Fruit fly (Drosophila melanogaster) whole organism, embryonic: ENCODE measurements around the gene CG43693.
A peak's percentile ranks its signal among the peaks of the same experiment; 100 is the strongest.

Source experiments
- B-H2 ChIP-seq: fragments of 200-800 bp; sonication (Bioruptor generic); optimal IDR thresholded peaks from 2 replicates; lab custom pipeline; 2018; ENCODE audit warnings: missing biosample characterization, mild to moderate bottlenecking, missing genetic modification characterization
- Bteb2 ChIP-seq: fragments of 200-800 bp; sonication (Bioruptor generic); optimal IDR thresholded peaks from 2 replicates; lab custom pipeline; 2016; ENCODE audit warnings: missing biosample characterization, missing genetic modification characterization
- CG10959 ChIP-seq: fragments of 200-800 bp; sonication (Bioruptor generic); IDR thresholded peaks from 2 replicates; pipeline ENCODE4 v1.3.6; 2022; ENCODE audit warnings: missing biosample characterization, missing genetic modification characterization
- CG11723 ChIP-seq: fragments of 200-800 bp; sonication (Bioruptor generic); optimal IDR thresholded peaks from 2 replicates; lab custom pipeline; 2017; ENCODE audit warnings: missing biosample characterization, mild to moderate bottlenecking, missing genetic modification characterization
- CG12071 ChIP-seq: fragments of 200-800 bp; sonication (Bioruptor generic); optimal IDR thresholded peaks from 3 replicates; lab custom pipeline; 2018; ENCODE audit warnings: missing biosample characterization, mild to moderate bottlenecking, missing genetic modification characterization
- CG12104 ChIP-seq: fragments of 200-800 bp; sonication (Bioruptor generic); optimal IDR thresholded peaks from 3 replicates; lab custom pipeline; 2016; ENCODE audit warnings: missing biosample characterization, missing genetic modification characterization
- CG12299 ChIP-seq: fragments of 200-800 bp; sonication (Bioruptor generic); optimal IDR thresholded peaks from 2 replicates; lab custom pipeline; 2018; ENCODE audit warnings: missing biosample characterization, mild to moderate bottlenecking, missing genetic modification characterization
- CG12769 ChIP-seq: fragments of 200-800 bp; sonication (Bioruptor generic); optimal IDR thresholded peaks from 2 replicates; lab custom pipeline; 2019; ENCODE audit warnings: missing biosample characterization, mild to moderate bottlenecking, missing genetic modification characterization, moderate library complexity
- CG15269 ChIP-seq: fragments of 200-800 bp; sonication (Bioruptor generic); optimal IDR thresholded peaks from 2 replicates; lab custom pipeline; 2018; ENCODE audit warnings: missing biosample characterization, mild to moderate bottlenecking, missing genetic modification characterization, moderate library complexity
- CG15696 ChIP-seq: fragments of 200-800 bp; sonication (Bioruptor generic); optimal IDR thresholded peaks from 2 replicates; lab custom pipeline; 2019; ENCODE audit warnings: missing biosample characterization, mild to moderate bottlenecking, missing genetic modification characterization, moderate library complexity
- CG16779 ChIP-seq: fragments of 200-800 bp; sonication (Bioruptor generic); IDR thresholded peaks from 2 replicates; pipeline ENCODE4 v1.3.6; 2022; ENCODE audit warnings: missing biosample characterization, missing genetic modification characterization
- CG17568 ChIP-seq: fragments of 200-800 bp; sonication (Bioruptor generic); optimal IDR thresholded peaks from 2 replicates; lab custom pipeline; 2018; ENCODE audit warnings: missing biosample characterization, mild to moderate bottlenecking, missing genetic modification characterization, moderate library complexity
- CG1792 ChIP-seq: fragments of 200-800 bp; sonication (Bioruptor generic); optimal IDR thresholded peaks from 2 replicates; lab custom pipeline; 2016; ENCODE audit warnings: missing biosample characterization, missing genetic modification characterization
- CG31365 ChIP-seq: fragments of 200-800 bp; sonication (Bioruptor generic); optimal IDR thresholded peaks from 2 replicates; lab custom pipeline; 2018; ENCODE audit warnings: missing biosample characterization, mild to moderate bottlenecking, missing genetic modification characterization
- CG4282 ChIP-seq: fragments of 200-800 bp; sonication (Bioruptor generic); optimal IDR thresholded peaks from 2 replicates; lab custom pipeline; 2016; ENCODE audit warnings: missing biosample characterization, missing genetic modification characterization
- CG4617 ChIP-seq: fragments of 200-800 bp; sonication (Bioruptor generic); optimal IDR thresholded peaks from 3 replicates; lab custom pipeline; 2016; ENCODE audit warnings: missing biosample characterization, missing genetic modification characterization, borderline replicate concordance
- CG7745 ChIP-seq: fragments of 200-800 bp; sonication (Bioruptor generic); optimal IDR thresholded peaks from 2 replicates; lab custom pipeline; 2018; ENCODE audit warnings: missing biosample characterization, mild to moderate bottlenecking, missing genetic modification characterization, moderate library complexity
- CG7963 ChIP-seq: fragments of 200-800 bp; sonication (Bioruptor generic); IDR thresholded peaks from 3 replicates; pipeline ENCODE4 v1.3.6; 2022; ENCODE audit warnings: missing biosample characterization, missing genetic modification characterization; ENCODE audit not compliant: partially characterized antibody
- CTCF ChIP-seq: fragments of 200-800 bp; sonication (Bioruptor generic); optimal IDR thresholded peaks from 2 replicates; lab custom pipeline; 2017; ENCODE audit warnings: missing biosample characterization, mild to moderate bottlenecking, missing genetic modification characterization, moderate library complexity
- D19B ChIP-seq: fragments of 200-800 bp; sonication (Bioruptor generic); optimal IDR thresholded peaks from 2 replicates; lab custom pipeline; 2017; ENCODE audit warnings: missing biosample characterization, mild to moderate bottlenecking, missing genetic modification characterization
- Drgx ChIP-seq: fragments of 200-800 bp; sonication (Bioruptor generic); IDR thresholded peaks from 2 replicates; pipeline ENCODE4 v1.3.6; 2022; ENCODE audit warnings: missing biosample characterization, missing genetic modification characterization
- Eip74EF ChIP-seq, 2 experiments: fragments of 200-800 bp in 1 of 2; fragments of >200 bp in 1 of 2; sonication (Bioruptor generic) in 1 of 2; optimal IDR thresholded peaks; 2 replicates each; lab custom pipeline; 2017 to 2019; ENCODE audit warnings: missing biosample characterization in 2 of 2, missing genetic modification characterization in 2 of 2, mild to moderate bottlenecking in 1 of 2, moderate library complexity in 1 of 2
- Ets65A ChIP-seq: fragments of 200-800 bp; sonication (Bioruptor generic); peaks from one replicate; lab custom pipeline; 2016; ENCODE audit warnings: missing biosample characterization, missing genetic modification characterization
- GATAe ChIP-seq: fragments of 200-800 bp; sonication (Bioruptor generic); conservative IDR thresholded peaks from 2 replicates; pipeline ENCODE4 v1.3.6; 2022; ENCODE audit warnings: missing biosample characterization, missing genetic modification characterization
- Hand ChIP-seq: fragments of 200-800 bp; sonication (Bioruptor generic); optimal IDR thresholded peaks from 2 replicates; lab custom pipeline; 2017; ENCODE audit warnings: mild to moderate bottlenecking, missing biosample characterization, missing genetic modification reagents, missing genetic modification characterization
- Hmr ChIP-seq: fragments of 200-800 bp; sonication (Bioruptor generic); optimal IDR thresholded peaks from 3 replicates; lab custom pipeline; 2017; ENCODE audit warnings: mild to moderate bottlenecking, missing biosample characterization, missing genetic modification reagents, missing genetic modification characterization
- Jarid2 ChIP-seq: fragments of 200-800 bp; sonication (Bioruptor generic); optimal IDR thresholded peaks from 3 replicates; lab custom pipeline; 2017; ENCODE audit warnings: mild to moderate bottlenecking, missing biosample characterization, missing genetic modification reagents, missing genetic modification characterization
- Kr ChIP-seq: fragments of 200-800 bp; sonication (Bioruptor generic); optimal IDR thresholded peaks from 2 replicates; lab custom pipeline; 2017; ENCODE audit warnings: missing biosample characterization, mild to moderate bottlenecking, missing genetic modification characterization
- Max ChIP-seq: fragments of 200-800 bp; sonication (Bioruptor generic); optimal IDR thresholded peaks from 2 replicates; lab custom pipeline; 2016; ENCODE audit warnings: missing biosample characterization, mild to moderate bottlenecking, missing genetic modification characterization
- Meics ChIP-seq: fragments of 200-800 bp; sonication (Bioruptor generic); optimal IDR thresholded peaks from 2 replicates; lab custom pipeline; 2017; ENCODE audit warnings: missing biosample characterization, mild to moderate bottlenecking, missing genetic modification characterization
- Mes4 ChIP-seq: fragments of 200-800 bp; sonication (Bioruptor generic); optimal IDR thresholded peaks from 2 replicates; lab custom pipeline; 2016; ENCODE audit warnings: missing biosample characterization, missing genetic modification characterization
- NfI ChIP-seq: fragments of 200-800 bp; sonication (Bioruptor generic); optimal IDR thresholded peaks from 3 replicates; lab custom pipeline; 2018; ENCODE audit warnings: missing biosample characterization, mild to moderate bottlenecking, missing genetic modification characterization, moderate library complexity
- Oli ChIP-seq: fragments of 200-800 bp; sonication (Bioruptor generic); optimal IDR thresholded peaks from 2 replicates; lab custom pipeline; 2018; ENCODE audit warnings: missing biosample characterization, mild to moderate bottlenecking, missing genetic modification characterization, moderate library complexity
- PHDP ChIP-seq: fragments of 200-800 bp; sonication (Bioruptor generic); optimal IDR thresholded peaks from 3 replicates; lab custom pipeline; 2018; ENCODE audit warnings: missing biosample characterization, mild to moderate bottlenecking, missing genetic modification characterization, moderate library complexity
- Usf ChIP-seq: fragments of 200-800 bp; sonication (Bioruptor generic); optimal IDR thresholded peaks from 2 replicates; lab custom pipeline; 2017; ENCODE audit warnings: missing genotype, missing biosample characterization, missing genetic modification characterization
- az2 ChIP-seq: fragments of 200-800 bp; sonication (Bioruptor generic); optimal IDR thresholded peaks from 3 replicates; lab custom pipeline; 2016; ENCODE audit warnings: missing biosample characterization, missing genetic modification characterization
- bowl ChIP-seq: fragments of 200-800 bp; sonication (Bioruptor generic); IDR thresholded peaks from 2 replicates; pipeline ENCODE4 v1.3.6; 2022; ENCODE audit warnings: missing biosample characterization, missing genetic modification characterization
- grau ChIP-seq: fragments of 200-800 bp; optimal IDR thresholded peaks from 3 replicates; lab custom pipeline; 2019; ENCODE audit warnings: missing biosample characterization, mild to moderate bottlenecking, missing genetic modification characterization, moderate library complexity
- ham ChIP-seq: fragments of 200-800 bp; sonication (Bioruptor generic); IDR thresholded peaks from 2 replicates; pipeline ENCODE4 v1.3.6; 2022; ENCODE audit warnings: missing biosample characterization, missing genetic modification characterization
- ind ChIP-seq: fragments of 200-800 bp; sonication (Bioruptor generic); optimal IDR thresholded peaks from 3 replicates; lab custom pipeline; 2016; ENCODE audit warnings: missing biosample characterization, missing genetic modification characterization
- luna ChIP-seq: fragments of 200-800 bp; sonication (Bioruptor generic); optimal IDR thresholded peaks from 2 replicates; lab custom pipeline; 2016; ENCODE audit warnings: missing biosample characterization, missing genetic modification characterization
- nau ChIP-seq: fragments of 200-800 bp; sonication (Bioruptor generic); optimal IDR thresholded peaks from 3 replicates; lab custom pipeline; 2017; ENCODE audit warnings: missing biosample characterization, mild to moderate bottlenecking, missing genetic modification characterization, missing genetic modification reagents
- onecut ChIP-seq: fragments of 200-800 bp; sonication (Bioruptor generic); IDR thresholded peaks from 2 replicates; pipeline ENCODE4 v1.3.6; 2022; ENCODE audit warnings: missing biosample characterization, missing genetic modification characterization
- pita ChIP-seq: fragments of 200-800 bp; sonication (Bioruptor generic); optimal IDR thresholded peaks from 2 replicates; lab custom pipeline; 2017; ENCODE audit warnings: missing biosample characterization, mild to moderate bottlenecking, missing genetic modification characterization
- pum ChIP-seq: fragments of 200-800 bp; sonication (Bioruptor generic); optimal IDR thresholded peaks from 2 replicates; lab custom pipeline; 2016; ENCODE audit warnings: missing biosample characterization, missing genetic modification characterization
- sna ChIP-seq: fragments of 200-800 bp; sonication (Bioruptor generic); IDR thresholded peaks from 2 replicates; pipeline ENCODE4 v1.3.6; 2022; ENCODE audit warnings: missing biosample characterization, missing genetic modification characterization; ENCODE audit not compliant: partially characterized antibody
- sug ChIP-seq: fragments of 200-800 bp; optimal IDR thresholded peaks from 2 replicates; lab custom pipeline; 2019; ENCODE audit warnings: missing biosample characterization, mild to moderate bottlenecking, missing genetic modification characterization, moderate library complexity
- tll ChIP-seq, 2 experiments: fragments of 200-800 bp in 1 of 2; fragments of >200 bp in 1 of 2; sonication (Bioruptor generic) in 1 of 2; optimal IDR thresholded peaks; 2 replicates each; lab custom pipeline; 2017 to 2019; ENCODE audit warnings: missing biosample characterization in 2 of 2, missing genetic modification characterization in 2 of 2, mild to moderate bottlenecking in 1 of 2, moderate library complexity in 1 of 2
- zen ChIP-seq: fragments of 200-800 bp; sonication (Bioruptor generic); optimal IDR thresholded peaks from 3 replicates; lab custom pipeline; 2018; ENCODE audit warnings: missing biosample characterization, mild to moderate bottlenecking, missing genetic modification characterization, moderate library complexity

CG43693 gene

DNA sequence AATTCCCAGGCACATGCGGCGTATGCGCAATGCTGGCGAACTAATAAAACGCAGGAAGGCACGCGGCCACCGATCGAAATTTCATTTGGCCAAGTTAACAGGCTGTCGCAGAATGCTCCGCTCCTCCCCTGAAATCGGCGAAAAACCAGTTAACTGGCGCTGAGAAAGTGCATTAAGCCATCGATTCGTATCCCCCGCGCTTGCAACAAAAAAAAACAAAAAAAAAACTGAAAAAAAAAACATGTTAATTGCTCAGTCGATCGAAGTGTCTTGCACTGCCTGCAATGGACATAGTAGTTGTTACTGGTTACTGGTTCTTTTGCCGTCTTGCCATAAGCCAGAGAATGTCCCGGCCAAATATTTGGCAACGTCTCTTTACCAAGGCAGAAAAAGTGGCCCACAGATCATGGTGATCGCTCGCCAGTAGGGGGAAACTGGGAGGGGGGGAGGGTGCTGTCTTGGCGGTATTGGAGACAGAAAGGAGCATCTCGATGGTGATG lies 1.6 kb upstream of the CG43693 start:
- no peak for TF ChIP-seq CG4282
- TF ChIP-seq Eip74EF (GFP tag; optimal IDR thresholded peaks at IDR 0.05; lab: Kevin White, UChicago): no peak
- peak; percentile 91 for TF ChIP-seq Ets65A (GFP tag; lab: Kevin White, UChicago)
- peak; percentile 57; the same call in 1 of the 2 replicates for TF ChIP-seq Drgx (GFP tag; lab: Robert Waterston, UW)

DNA sequence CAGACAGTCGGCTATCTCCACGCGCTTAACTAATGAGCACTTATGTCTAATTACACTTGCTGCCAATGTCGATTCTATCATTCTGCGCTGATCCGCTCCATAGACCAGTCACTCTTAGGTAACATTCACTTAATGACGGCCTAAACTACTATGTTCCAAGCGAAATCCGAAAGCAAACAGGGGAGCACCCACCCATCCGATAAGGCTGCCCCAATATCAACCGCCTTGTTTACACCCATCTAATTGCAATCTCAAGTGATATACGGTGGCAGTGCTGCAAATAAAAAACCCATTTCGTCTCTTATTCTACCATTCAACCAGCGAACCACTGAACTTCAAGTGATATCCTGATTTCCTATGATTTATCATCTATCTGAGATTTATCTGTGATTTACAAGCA lies 1.8 kb downstream of the CG43693 start:
- TF ChIP-seq pum (GFP tag; lab: Kevin White, UChicago) (no peak), ham (GFP tag; lab: Robert Waterston, UW) (no peak), CG12769 (tag; lab: Kevin White, UChicago) (peak; percentile 54), luna (GFP tag; lab: Kevin White, UChicago) (peak; percentile 3), Bteb2 (GFP tag; lab: Kevin White, UChicago) (no peak), CG12104 (GFP tag; lab: Kevin White, UChicago) (no peak), D19B (no peak), CG7963 (GFP tag; lab: Robert Waterston, UW) (no peak), CG11723 (GFP tag; lab: Kevin White, UChicago) (no peak), Meics (peak; percentile 54), Max (GFP tag; lab: Kevin White, UChicago) (no peak), CG10959 (GFP tag; lab: Robert Waterston, UW) (no peak), pita (no peak), Mes4 (GFP tag; lab: Kevin White, UChicago) (no peak), CTCF (no peak), Kr (GFP tag; lab: Kevin White, UChicago) (no peak), GATAe (GFP tag; lab: Robert Waterston, UW) (no peak), zen (no peak), ind (GFP tag; lab: Kevin White, UChicago) (no peak), Jarid2 (GFP tag; lab: Kevin White, UChicago) (peak; percentile 21), Hand (no peak), az2 (no peak), CG7745 (tag; lab: Kevin White, UChicago) (no peak), grau (peak; percentile 5), Oli (tag; lab: Kevin White, UChicago) (no peak), tll (GFP tag; optimal IDR thresholded peaks at IDR 0.05; lab: Kevin White, UChicago) (no peak), PHDP (tag; lab: Kevin White, UChicago) (peak; percentile 12), CG15269 (tag; lab: Kevin White, UChicago) (peak; percentile 28), CG1792 (no peak), sna (no peak), B-H2 (GFP tag; lab: Kevin White, UChicago) (peak; percentile 6), NfI (GFP tag; lab: Kevin White, UChicago) (no peak), CG4617 (GFP tag; lab: Kevin White, UChicago) (no peak), CG16779 (GFP tag; lab: Robert Waterston, UW) (peak; percentile 59; the same call in 1 of the 2 replicates), CG15696 (tag; lab: Kevin White, UChicago) (no peak), bowl (GFP tag; lab: Robert Waterston, UW) (no peak), sug (peak; percentile 60), onecut (GFP tag; lab: Robert Waterston, UW) (no peak), nau (GFP tag; lab: Kevin White, UChicago) (peak; percentile 45), CG12071 (GFP tag; lab: Kevin White, UChicago) (peak; percentile 81), Usf (GFP tag; lab: Kevin White, UChicago) (no peak), CG17568 (peak; percentile 27), CG31365 (tag; lab: Kevin White, UChicago) (peak; percentile 51), Hmr (GFP tag; lab: Kevin White, UChicago) (peak; percentile 62), CG12299 (tag; lab: Kevin White, UChicago) (no peak)
